Worm (Caenorhabditis elegans): ENCODE measurements around the gene epg-3.

epg-3 gene

DNA sequence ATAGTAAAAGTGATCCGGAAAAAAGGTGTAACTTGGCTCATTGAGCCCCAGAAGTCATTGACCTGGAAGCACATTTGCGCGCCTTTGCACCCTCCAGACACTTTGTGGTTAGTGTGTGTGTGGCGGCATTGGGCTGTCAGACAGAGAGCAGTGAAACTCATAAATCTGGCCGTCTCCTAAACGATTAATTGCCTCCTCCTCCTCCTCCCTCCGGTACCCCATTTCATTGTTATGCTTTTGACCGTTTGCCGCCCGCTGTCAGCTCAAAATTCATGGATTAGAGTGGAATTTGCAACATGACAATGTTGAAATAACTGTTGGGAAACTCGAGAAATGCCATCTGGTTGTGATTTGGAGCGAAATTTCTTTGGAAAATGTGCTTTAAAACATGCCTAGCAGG is 30.5 kb upstream of the epg-3 start:
- TF ChIP-seq ceh-82 (tag; optimal IDR thresholded peaks at IDR 0.05) (no peak), mab-5 (tag; optimal IDR thresholded peaks at IDR 0.05) (peak; percentile 76)

DNA sequence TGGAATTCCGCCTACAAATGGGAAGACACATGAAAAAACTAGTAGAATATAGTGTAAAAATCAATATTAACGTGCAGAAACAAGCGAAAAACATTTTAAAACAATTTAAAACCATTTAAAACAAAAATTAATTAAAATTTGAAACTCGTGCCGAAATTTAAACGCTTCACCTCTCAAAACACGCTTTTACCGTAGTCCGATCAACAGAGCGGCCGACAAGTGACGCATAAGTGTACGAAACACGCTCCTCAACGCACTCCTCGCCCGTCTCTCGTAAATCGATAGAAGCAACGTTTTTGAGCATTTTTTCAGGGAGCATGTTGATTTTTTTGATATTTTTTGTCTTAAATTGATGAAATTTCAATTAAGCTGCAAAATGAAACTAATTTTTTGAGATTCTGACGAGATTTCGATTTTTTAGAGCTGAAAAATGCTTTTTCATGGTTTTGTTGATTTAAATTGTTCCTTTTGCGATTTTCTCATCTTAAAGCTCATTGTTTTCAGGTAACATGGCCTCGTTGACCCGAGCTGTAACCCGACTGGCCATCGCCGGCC is 29.5 kb upstream of the epg-3 start, which contains the start of gene cox-5A:
Gene cox-5A (plus strand): TSS at position 505 of the 555 bp plus-strand sequence.
- peak; percentile 89 for TF ChIP-seq nhr-237 (tag; optimal IDR thresholded peaks at IDR 0.05)
- no peak for TF ChIP-seq elt-1 (tag; optimal IDR thresholded peaks at IDR 0.05)
- peak; percentile 94 for TF ChIP-seq ceh-82 (tag; optimal IDR thresholded peaks at IDR 0.05)
- TF ChIP-seq nhr-11 (tag; optimal IDR thresholded peaks at IDR 0.05), result no peak
- peak; percentile 99 for TF ChIP-seq nhr-21 (tag; optimal IDR thresholded peaks at IDR 0.05)
- TF ChIP-seq sem-4 (tag; optimal IDR thresholded peaks at IDR 0.05), result peak; percentile 100
- TF ChIP-seq nhr-10 (tag; optimal IDR thresholded peaks at IDR 0.05), result peak; percentile 95
- no peak for TF ChIP-seq nhr-23 (tag; optimal IDR thresholded peaks at IDR 0.05)
- no peak for TF ChIP-seq alr-1 (tag; optimal IDR thresholded peaks at IDR 0.05)
- peak; percentile 98 for TF ChIP-seq Y55F3AM.14 (GFP tag; optimal IDR thresholded peaks at IDR 0.05)
- no peak for TF ChIP-seq peb-1 (tag; optimal IDR thresholded peaks at IDR 0.05)
- peak; percentile 82 to 92 for TF ChIP-seq mdl-1 (tag; optimal IDR thresholded peaks at IDR 0.05)
- TF ChIP-seq lin-11 (tag; optimal IDR thresholded peaks at IDR 0.05), result peak; percentile 99
- peak; percentile 72 for TF ChIP-seq dmd-4 (tag; optimal IDR thresholded peaks at IDR 0.05)
- peak; percentile 99 for TF ChIP-seq nhr-6 (tag; optimal IDR thresholded peaks at IDR 0.05)
- TF ChIP-seq ama-1 (optimal IDR thresholded peaks at IDR 0.05), result peak; percentile 85
- TF ChIP-seq skn-1 (tag; optimal IDR thresholded peaks at IDR 0.05), result peak; percentile 87
- peak; percentile 90 for TF ChIP-seq nhr-77 (tag; optimal IDR thresholded peaks at IDR 0.05)
- TF ChIP-seq nhr-12 (tag; optimal IDR thresholded peaks at IDR 0.05), result peak; percentile 83
- peak; percentile 62 for TF ChIP-seq aly-2 (tag; optimal IDR thresholded peaks at IDR 0.05)
- TF ChIP-seq unc-39 (tag; optimal IDR thresholded peaks at IDR 0.05), result no peak
- peak; percentile 100 for TF ChIP-seq sma-3 (GFP tag; optimal IDR thresholded peaks at IDR 0.05)
- peak; percentile 57 for TF ChIP-seq mbf-1 (tag; optimal IDR thresholded peaks at IDR 0.05)
- peak; percentile 99 for TF ChIP-seq crh-2 (tag; optimal IDR thresholded peaks at IDR 0.05)
- TF ChIP-seq C34F6.9 (tag; optimal IDR thresholded peaks at IDR 0.05), result peak; percentile 100
- TF ChIP-seq ceh-16 (tag; optimal IDR thresholded peaks at IDR 0.05), result peak; percentile 93
- TF ChIP-seq ztf-11 (tag; optimal IDR thresholded peaks at IDR 0.05), result peak; percentile 17
- peak; percentile 99 for TF ChIP-seq lin-13 (GFP tag; optimal IDR thresholded peaks at IDR 0.05)
- peak; percentile 99 for TF ChIP-seq ztf-4 (tag; optimal IDR thresholded peaks at IDR 0.05)
- peak; percentile 94 for TF ChIP-seq unc-62 (GFP tag; optimal IDR thresholded peaks at IDR 0.05)
- TF ChIP-seq mab-5 (tag; optimal IDR thresholded peaks at IDR 0.05), result peak; percentile 98
- TF ChIP-seq egl-27 (tag; optimal IDR thresholded peaks at IDR 0.05), result peak; percentile 97
- peak; percentile 99 for TF ChIP-seq nhr-25 (tag; optimal IDR thresholded peaks at IDR 0.05)
- peak; percentile 100 for TF ChIP-seq lsy-2 (tag; optimal IDR thresholded peaks at IDR 0.05)
- TF ChIP-seq gmeb-1 (tag; optimal IDR thresholded peaks at IDR 0.05), result peak; percentile 100
- TF ChIP-seq lin-39 (tag; optimal IDR thresholded peaks at IDR 0.05), result no peak
- peak; percentile 97 for TF ChIP-seq nhr-129 (tag; optimal IDR thresholded peaks at IDR 0.05)
- peak; percentile 100 for TF ChIP-seq fos-1 (tag; optimal IDR thresholded peaks at IDR 0.05)
- peak; percentile 89 for TF ChIP-seq blmp-1 (tag; optimal IDR thresholded peaks at IDR 0.05; ENCODE audit: insufficient read depth)
- peak; percentile 88 for TF ChIP-seq ZK546.5 (tag; optimal IDR thresholded peaks at IDR 0.05)
- TF ChIP-seq zag-1 (tag; optimal IDR thresholded peaks at IDR 0.05), result peak; percentile 96
- TF ChIP-seq ztf-1 (GFP tag; conservative IDR thresholded peaks at IDR 0.05), result peak; percentile 97; the same call in 1 of the 2 replicates
- TF ChIP-seq snpc-4 (tag; optimal IDR thresholded peaks at IDR 0.05), result peak; percentile 92
- TF ChIP-seq elt-3 (tag; optimal IDR thresholded peaks at IDR 0.05), result no peak
- TF ChIP-seq unc-55 (GFP tag; optimal IDR thresholded peaks at IDR 0.05), result peak; percentile 100
- peak; percentile 99 for TF ChIP-seq F13H6.1 (tag; optimal IDR thresholded peaks at IDR 0.05)
- peak; percentile 99 for TF ChIP-seq sma-9 (GFP tag; optimal IDR thresholded peaks at IDR 0.05)
- TF ChIP-seq sma-9 (tag; optimal IDR thresholded peaks at IDR 0.05), result no peak
- peak; percentile 85 for TF ChIP-seq R02D3.7 (tag; optimal IDR thresholded peaks at IDR 0.05)

Measured in whole organism, L2 larva.